Worm (Caenorhabditis elegans): Measurements from ENCODE around the gene F41C3.8.

The F41C3.8 gene

ce11 chrII:4737348-4737747 is 21.5 kb downstream of the F41C3.8 start, which contains the start of gene ctsa-1.1:
TSS of gene ctsa-1.1 (plus strand) at chrII:4737648.
- no peak for TF ChIP-seq unc-62 (GFP tag; optimal IDR thresholded peaks at IDR 0.05)
- no peak for TF ChIP-seq ceh-43 (GFP tag; optimal IDR thresholded peaks at IDR 0.05)
- no peak for TF ChIP-seq unc-39 (tag; optimal IDR thresholded peaks at IDR 0.05)
- no peak for TF ChIP-seq lin-13 (tag; optimal IDR thresholded peaks at IDR 0.05)
- TF ChIP-seq ztf-11 (tag; optimal IDR thresholded peaks at IDR 0.05), result no peak
- TF ChIP-seq nhr-2 (tag; optimal IDR thresholded peaks at IDR 0.05), result no peak
- no peak for TF ChIP-seq cnd-1 (tag; optimal IDR thresholded peaks at IDR 0.05)
- TF ChIP-seq pha-4 (tag; optimal IDR thresholded peaks at IDR 0.05), result no peak
- no peak for TF ChIP-seq nhr-76 (tag; optimal IDR thresholded peaks at IDR 0.05)
- no peak for TF ChIP-seq nhr-237 (tag; optimal IDR thresholded peaks at IDR 0.05)
- no peak for TF ChIP-seq lsy-2 (tag; optimal IDR thresholded peaks at IDR 0.05)
- no peak for TF ChIP-seq snpc-4 (tag; optimal IDR thresholded peaks at IDR 0.05)
- TF ChIP-seq drap-1 (GFP tag; optimal IDR thresholded peaks at IDR 0.05), result no peak
- no peak for TF ChIP-seq elt-1 (tag; optimal IDR thresholded peaks at IDR 0.05; ENCODE audit: borderline replicate concordance, insufficient read depth)

ce11 chrII:4739984-4740462 is 24.2 kb downstream of the F41C3.8 start, which contains the start of gene eas-1:
TSS of gene eas-1 (plus strand) at chrII:4740412.
- TF ChIP-seq ztf-11 (tag; optimal IDR thresholded peaks at IDR 0.05) (no peak), zip-8 (tag; optimal IDR thresholded peaks at IDR 0.05) (no peak), mab-5 (tag; optimal IDR thresholded peaks at IDR 0.05) (no peak), sptf-1 (tag; optimal IDR thresholded peaks at IDR 0.05) (peak; percentile 43), lin-32 (GFP tag; optimal IDR thresholded peaks at IDR 0.05) (peak; percentile 25), pha-4 (tag; optimal IDR thresholded peaks at IDR 0.05) (peak; percentile 46), unc-39 (tag; optimal IDR thresholded peaks at IDR 0.05) (no peak), lsy-2 (tag; optimal IDR thresholded peaks at IDR 0.05) (peak; percentile 64), ceh-43 (GFP tag; optimal IDR thresholded peaks at IDR 0.05) (no peak), bed-3 (GFP tag; optimal IDR thresholded peaks at IDR 0.05) (no peak), ham-2 (GFP tag; optimal IDR thresholded peaks at IDR 0.05) (no peak), mls-2 (tag; optimal IDR thresholded peaks at IDR 0.05) (peak; percentile 31), ceh-39 (tag; optimal IDR thresholded peaks at IDR 0.05) (no peak), flh-1 (GFP tag; optimal IDR thresholded peaks at IDR 0.05) (no peak), snpc-4 (tag; optimal IDR thresholded peaks at IDR 0.05) (no peak), unc-62 (GFP tag; optimal IDR thresholded peaks at IDR 0.05) (no peak), nhr-237 (tag; optimal IDR thresholded peaks at IDR 0.05) (peak; percentile 45), unc-120 (tag; optimal IDR thresholded peaks at IDR 0.05; ENCODE audit: poor library complexity, severe bottlenecking) (no peak), hlh-1 (tag; optimal IDR thresholded peaks at IDR 0.05) (no peak), drap-1 (GFP tag; optimal IDR thresholded peaks at IDR 0.05) (peak; percentile 18), nhr-76 (tag; optimal IDR thresholded peaks at IDR 0.05) (no peak), nhr-12 (tag; optimal IDR thresholded peaks at IDR 0.05) (no peak), nhr-2 (tag; optimal IDR thresholded peaks at IDR 0.05) (no peak), tbx-8 (GFP tag; optimal IDR thresholded peaks at IDR 0.05) (no peak), nhr-28 (tag; optimal IDR thresholded peaks at IDR 0.05) (no peak), mep-1 (tag; optimal IDR thresholded peaks at IDR 0.05) (peak; percentile 68), lin-13 (tag; optimal IDR thresholded peaks at IDR 0.05) (peak; percentile 38), blmp-1 (tag; optimal IDR thresholded peaks at IDR 0.05) (no peak), cnd-1 (tag; optimal IDR thresholded peaks at IDR 0.05) (no peak), M03D4.4 (tag; optimal IDR thresholded peaks at IDR 0.05) (no peak), ceh-83 (GFP tag; optimal IDR thresholded peaks at IDR 0.05) (no peak), elt-1 (tag; optimal IDR thresholded peaks at IDR 0.05; ENCODE audit: borderline replicate concordance, insufficient read depth) (no peak), ces-1 (GFP tag; optimal IDR thresholded peaks at IDR 0.05) (peak; percentile 12), sem-2 (GFP tag; optimal IDR thresholded peaks at IDR 0.05) (no peak), elt-3 (tag; optimal IDR thresholded peaks at IDR 0.05) (no peak)

ce11 chrII:4741527-4742187 is 25.8 kb downstream of the F41C3.8 start, which contains the start of gene acs-11:
TSS of gene acs-11 (plus strand) at chrII:4742137.
- TF ChIP-seq mab-5 (tag; optimal IDR thresholded peaks at IDR 0.05), result no peak
- TF ChIP-seq ceh-43 (GFP tag; optimal IDR thresholded peaks at IDR 0.05), result no peak
- no peak for TF ChIP-seq unc-39 (tag; optimal IDR thresholded peaks at IDR 0.05)
- TF ChIP-seq drap-1 (GFP tag; optimal IDR thresholded peaks at IDR 0.05), result no peak

All from whole organism, mixed stage, embryonic.